Worm (Caenorhabditis elegans) whole organism, young adult: Measurements from ENCODE around the gene mlt-9.

Experiments used
- F52B5.7 ChIP-seq: sonication (generic microtip); optimal IDR thresholded peaks from 2 replicates; lab custom pipeline; 2016; ENCODE audit warnings: mild to moderate bottlenecking, missing genetic modification characterization, missing compliant biosample characterization
- ama-1 ChIP-seq, 3 experiments: fragments of 150-350 bp in 1 of 3; sonication (generic microtip) in 2 of 3; optimal IDR thresholded peaks; 2 replicates each; lab custom pipeline; 2014 to 2018; ENCODE audit warnings: missing biosample characterization in 2 of 3, missing genetic modification characterization in 2 of 3, missing genetic modification reagents in 2 of 3
- dpl-1 ChIP-seq: fragments of 150-350 bp; optimal IDR thresholded peaks from 2 replicates; lab custom pipeline; 2014; ENCODE audit warnings: missing biosample characterization, missing genetic modification reagents, missing genetic modification characterization
- pha-4 ChIP-seq: fragments of 150-350 bp; sonication (generic microtip); optimal IDR thresholded peaks from 2 replicates; lab custom pipeline; 2014; ENCODE audit warnings: missing biosample characterization, missing genetic modification reagents, missing genetic modification characterization
- snpc-4 ChIP-seq, 5 experiments: fragments of 150-350 bp in 1 of 5; sonication (generic microtip) in 4 of 5; optimal IDR thresholded peaks; 2 replicates each; lab custom pipeline; 2014 to 2018; ENCODE audit warnings: missing genetic modification characterization in 5 of 5, missing biosample characterization in 3 of 5, antibody characterized with exemption in 2 of 5, mild to moderate bottlenecking in 2 of 5, missing compliant biosample characterization in 2 of 5, missing genotype in 2 of 5, moderate library complexity in 2 of 5, missing genetic modification reagents in 1 of 5

DNA sequence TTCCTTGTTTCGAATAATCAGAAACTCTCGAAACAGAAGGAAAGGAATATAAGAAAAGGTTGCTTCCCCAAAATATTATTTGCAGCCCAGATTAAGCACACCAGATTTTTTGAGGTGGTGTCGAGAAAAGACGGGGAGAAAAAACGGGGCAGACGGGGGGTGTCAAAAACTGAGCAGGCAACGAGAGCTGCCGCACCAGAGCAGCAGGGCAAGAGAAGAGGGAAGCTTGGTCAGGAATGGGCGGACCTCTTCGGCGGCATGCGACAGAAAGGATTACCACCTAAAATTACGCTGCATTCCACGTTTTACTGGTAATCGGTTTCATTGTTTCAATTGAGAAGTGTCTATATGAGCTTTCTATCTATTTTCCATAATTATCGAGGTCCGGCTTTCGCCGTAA, 24.5 kb upstream of the mlt-9 start:
- TF ChIP-seq ama-1 (optimal IDR thresholded peaks at IDR 0.05; lab: Kevin White, UChicago) (no peak), ama-1 (GFP tag; optimal IDR thresholded peaks at IDR 0.05; lab: Kevin White, UChicago) (no peak), dpl-1 (GFP tag; lab: Kevin White, UChicago) (no peak), snpc-4 (GFP tag; optimal IDR thresholded peaks at IDR 0.05; lab: Kevin White, UChicago) (no peak), snpc-4 (tag; optimal IDR thresholded peaks at IDR 0.05; lab: Kevin White, UChicago) (no peak), F52B5.7 (tag; lab: Kevin White, UChicago) (no peak), pha-4 (tag; lab: Kevin White, UChicago) (no peak)
